Worm (Caenorhabditis elegans): ENCODE data around the gene add-1.

Gene add-1

ce11 chrX:4809753-4810424 is 50.0 kb downstream of the add-1 start:
- peak; percentile 58 for TF ChIP-seq pha-4 (tag; optimal IDR thresholded peaks at IDR 0.05)
- no peak for TF ChIP-seq ztf-4 (tag; optimal IDR thresholded peaks at IDR 0.05)
- TF ChIP-seq nhr-25 (tag; optimal IDR thresholded peaks at IDR 0.05), result peak; percentile 61
- TF ChIP-seq nfya-1 (tag; optimal IDR thresholded peaks at IDR 0.05; ENCODE audit: insufficient read depth), result peak; percentile 7
- TF ChIP-seq mdl-1 (tag; optimal IDR thresholded peaks at IDR 0.05), result no peak
- TF ChIP-seq R02D3.7 (tag; optimal IDR thresholded peaks at IDR 0.05), result no peak
- no peak for TF ChIP-seq nhr-237 (tag; optimal IDR thresholded peaks at IDR 0.05)

ce11 chrX:4809189-4809588 is 50.7 kb downstream of the add-1 start:
- TF ChIP-seq pha-4 (tag; optimal IDR thresholded peaks at IDR 0.05) (no peak), nhr-25 (tag; optimal IDR thresholded peaks at IDR 0.05) (peak; percentile 27)

ce11 chrX:4808737-4809136 is 51.1 kb downstream of the add-1 start:
- TF ChIP-seq nhr-12 (tag; optimal IDR thresholded peaks at IDR 0.05) (no peak), ZK546.5 (tag; optimal IDR thresholded peaks at IDR 0.05) (no peak), fos-1 (tag; optimal IDR thresholded peaks at IDR 0.05) (no peak), skn-1 (tag; optimal IDR thresholded peaks at IDR 0.05) (no peak), sea-2 (GFP tag; optimal IDR thresholded peaks at IDR 0.05) (no peak), nfya-1 (tag; optimal IDR thresholded peaks at IDR 0.05; ENCODE audit: insufficient read depth) (peak; percentile 57), ztf-4 (tag; optimal IDR thresholded peaks at IDR 0.05) (no peak), nhr-237 (tag; optimal IDR thresholded peaks at IDR 0.05) (no peak), nhr-67 (tag; optimal IDR thresholded peaks at IDR 0.05) (no peak), nhr-25 (tag; optimal IDR thresholded peaks at IDR 0.05) (no peak), snpc-4 (tag; optimal IDR thresholded peaks at IDR 0.05) (no peak), daf-12 (tag; optimal IDR thresholded peaks at IDR 0.05) (no peak), ama-1 (optimal IDR thresholded peaks at IDR 0.05) (no peak), nhr-23 (tag; optimal IDR thresholded peaks at IDR 0.05) (peak; percentile 23), pqm-1 (tag; optimal IDR thresholded peaks at IDR 0.05) (no peak)

All from whole organism, L3 larva.